Fruit fly (Drosophila melanogaster): ENCODE data around the gene smash.

Gene smash

DNA sequence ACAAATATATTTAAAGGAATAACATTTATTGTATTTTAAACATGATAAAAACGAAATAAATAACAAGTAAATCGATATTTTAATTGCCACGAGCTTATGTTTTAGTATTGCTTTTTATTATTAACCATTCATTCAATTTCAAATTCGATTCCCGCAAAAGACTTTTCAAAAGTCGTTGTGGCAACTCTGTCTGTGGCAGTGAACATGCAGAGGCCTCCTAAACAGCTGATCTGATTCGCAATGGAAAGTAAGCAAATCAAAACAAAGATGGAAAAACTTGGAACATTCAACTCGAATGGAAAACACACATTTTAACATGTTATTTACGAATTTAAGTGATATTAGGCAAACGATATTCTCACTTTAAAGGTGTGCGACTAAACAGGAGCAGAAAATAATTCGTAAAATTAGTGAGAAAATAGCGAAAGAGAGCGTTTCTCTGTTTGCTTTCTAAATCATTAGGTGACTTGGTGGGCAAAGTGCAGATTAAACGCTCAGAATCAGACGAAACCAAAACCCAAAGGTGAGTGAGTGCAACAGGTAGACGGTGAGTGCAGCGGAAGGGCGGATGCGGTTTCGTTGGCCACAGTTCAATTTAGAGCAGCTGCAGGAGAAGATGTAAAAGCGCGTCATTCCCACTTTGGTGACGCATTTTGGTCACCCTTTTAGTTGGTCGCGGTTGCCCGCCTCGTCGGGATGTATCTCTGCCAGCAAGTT is 4.7 kb upstream of the smash start, which contains the start of gene spartin (continued):
- TF ChIP-seq CG11294 (GFP tag; IDR thresholded peaks at IDR 0.05) (no peak), CG8319 (GFP tag; optimal IDR thresholded peaks at IDR 0.05) (no peak), CG6854 (GFP tag; optimal IDR thresholded peaks at IDR 0.05) (no peak), Hr4 (GFP tag; optimal IDR thresholded peaks at IDR 0.05) (peak; percentile 54), acj6 (GFP tag; optimal IDR thresholded peaks at IDR 0.05) (no peak), CG8632 (GFP tag; optimal IDR thresholded peaks at IDR 0.05) (no peak), CG4318 (GFP tag; optimal IDR thresholded peaks at IDR 0.05) (no peak), esn (GFP tag; optimal IDR thresholded peaks at IDR 0.05) (peak; percentile 53)

dm6 chr3R:4659934-4660353 is 565 bp downstream of the smash start:
- TF ChIP-seq fkh (GFP tag; optimal IDR thresholded peaks at IDR 0.05) (peak; percentile 90), dac (GFP tag; optimal IDR thresholded peaks at IDR 0.05) (no peak), CG6276 (GFP tag; optimal IDR thresholded peaks at IDR 0.05) (no peak), CG10631 (GFP tag; optimal IDR thresholded peaks at IDR 0.05) (no peak), Sox102F (GFP tag; optimal IDR thresholded peaks at IDR 0.05) (no peak), OdsH (GFP tag; optimal IDR thresholded peaks at IDR 0.05) (no peak)

DNA sequence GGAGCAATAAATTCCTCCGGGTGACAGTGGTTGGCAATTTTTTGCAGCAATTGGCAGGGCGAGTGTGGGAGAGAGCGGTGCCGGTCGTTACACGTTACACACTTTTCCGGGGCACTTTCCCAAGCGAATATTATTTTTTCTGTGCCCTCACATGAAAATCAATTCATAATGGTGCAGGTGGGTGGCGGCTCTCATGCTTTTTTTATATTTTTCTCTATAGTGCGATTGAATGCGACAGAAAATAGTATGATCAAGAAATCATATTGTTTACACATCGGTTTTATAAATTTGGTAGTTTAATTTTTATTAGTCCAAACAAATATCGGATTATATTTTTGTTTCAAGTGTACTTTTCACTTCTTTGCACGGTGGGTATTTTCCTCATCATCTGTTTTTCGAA is 2.3 kb downstream of the smash start:
- no peak for TF ChIP-seq OdsH (GFP tag; optimal IDR thresholded peaks at IDR 0.05)
- TF ChIP-seq Hr39 (GFP tag; optimal IDR thresholded peaks at IDR 0.05), result no peak
- TF ChIP-seq Sox14 (GFP tag; optimal IDR thresholded peaks at IDR 0.05), result no peak
- TF ChIP-seq CG8119 (GFP tag; IDR thresholded peaks at IDR 0.05), result 0 out of 3 replicates have a peak, but pooled peaks have one; percentile 33
- TF ChIP-seq svp (GFP tag), result no peak
- peak in 1 of 2 experiments; percentile 17 for TF ChIP-seq salr (GFP tag; optimal IDR thresholded peaks at IDR 0.05)
- TF ChIP-seq Eip75B (GFP tag; optimal IDR thresholded peaks at IDR 0.05), result no peak
- no peak for TF ChIP-seq Sox15 (GFP tag; optimal IDR thresholded peaks at IDR 0.05)
- TF ChIP-seq CG6808 (GFP tag; optimal IDR thresholded peaks at IDR 0.05), result no peak
- TF ChIP-seq CG11762 (GFP tag; optimal IDR thresholded peaks at IDR 0.05; ENCODE audit: insufficient read depth), result no peak
- TF ChIP-seq CG8319 (GFP tag; optimal IDR thresholded peaks at IDR 0.05), result no peak
- no peak for TF ChIP-seq fd85E (GFP tag; optimal IDR thresholded peaks at IDR 0.05)
- TF ChIP-seq CG15336 (GFP tag; IDR thresholded peaks at IDR 0.05), result no peak
- no peak for TF ChIP-seq Sox102F (GFP tag; optimal IDR thresholded peaks at IDR 0.05)
- no peak for TF ChIP-seq acj6 (GFP tag; optimal IDR thresholded peaks at IDR 0.05)
- no peak for TF ChIP-seq Blimp-1 (GFP tag; optimal IDR thresholded peaks at IDR 0.05)
- no peak for TF ChIP-seq ss (GFP tag; optimal IDR thresholded peaks at IDR 0.05)
- TF ChIP-seq achi (GFP tag; optimal IDR thresholded peaks at IDR 0.05), result no peak
- no peak for TF ChIP-seq CG6163 (GFP tag; IDR thresholded peaks at IDR 0.05)
- TF ChIP-seq Eip93F (GFP tag; optimal IDR thresholded peaks at IDR 0.05), result no peak
- TF ChIP-seq Hr4 (GFP tag; optimal IDR thresholded peaks at IDR 0.05), result peak; percentile 56
- TF ChIP-seq CG11902 (GFP tag; optimal IDR thresholded peaks at IDR 0.05), result no peak
- TF ChIP-seq Hr38 (GFP tag; optimal IDR thresholded peaks at IDR 0.05), result no peak
- TF ChIP-seq Gug (GFP tag; IDR thresholded peaks at IDR 0.05), result no peak
- TF ChIP-seq CG16779 (tag; optimal IDR thresholded peaks at IDR 0.05), result no peak
- peak; percentile 30 for TF ChIP-seq Eip78C (GFP tag)
- no peak for TF ChIP-seq net (GFP tag; optimal IDR thresholded peaks at IDR 0.05)
- no peak for TF ChIP-seq CG34406 (GFP tag; optimal IDR thresholded peaks at IDR 0.05)
- TF ChIP-seq CG7368 (GFP tag; optimal IDR thresholded peaks at IDR 0.05), result no peak
- peak; percentile 8 for TF ChIP-seq Lpt (GFP tag; optimal IDR thresholded peaks at IDR 0.05)
- TF ChIP-seq CG10631 (GFP tag; optimal IDR thresholded peaks at IDR 0.05), result no peak
- TF ChIP-seq lz (GFP tag; optimal IDR thresholded peaks at IDR 0.05), result no peak
- peak; percentile 59 for TF ChIP-seq CG32006 (GFP tag; optimal IDR thresholded peaks at IDR 0.05)
- no peak for TF ChIP-seq CG6276 (GFP tag; optimal IDR thresholded peaks at IDR 0.05)
- no peak for TF ChIP-seq CG6792 (GFP tag; optimal IDR thresholded peaks at IDR 0.05)
- no peak for TF ChIP-seq CG3919 (GFP tag; optimal IDR thresholded peaks at IDR 0.05)
- no peak for TF ChIP-seq CG4318 (GFP tag; optimal IDR thresholded peaks at IDR 0.05)
